Fruit fly (Drosophila melanogaster) whole organism, wandering third instar larva: ENCODE data around the gene CG43165.

Experiments
- Abd-B ChIP-seq: fragments of >200 bp; optimal IDR thresholded peaks from 2 replicates; lab custom pipeline; 2017; ENCODE audit warnings: missing biosample characterization, missing genetic modification characterization
- CG32264 ChIP-seq: fragments of 200-800 bp; sonication (Bioruptor generic); optimal IDR thresholded peaks from 2 replicates; lab custom pipeline; 2016; ENCODE audit warnings: missing biosample characterization, missing genetic modification characterization
- CG9705 ChIP-seq: fragments of 200-800 bp; sonication (Bioruptor generic); optimal IDR thresholded peaks from 2 replicates; lab custom pipeline; 2018; ENCODE audit warnings: missing biosample characterization, mild to moderate bottlenecking, missing genetic modification characterization
- CrebA ChIP-seq: fragments of 200-800 bp; sonication (Bioruptor generic); optimal IDR thresholded peaks from 2 replicates; lab custom pipeline; 2016; ENCODE audit warnings: missing biosample characterization, mild to moderate bottlenecking, missing genetic modification characterization, borderline replicate concordance
- Dfd ChIP-seq: fragments of >200 bp; optimal IDR thresholded peaks from 2 replicates; lab custom pipeline; 2017; ENCODE audit warnings: missing biosample characterization, missing genetic modification characterization
- Dif ChIP-seq: fragments of 200-275, 200-300 bp; sonication (Bioruptor generic); optimal IDR thresholded peaks from 2 replicates; lab custom pipeline; 2018; ENCODE audit warnings: missing biosample characterization, missing genetic modification characterization; ENCODE audit not compliant: partially characterized antibody
- GATAd ChIP-seq: sonication (Bioruptor generic); optimal IDR thresholded peaks from 2 replicates; lab custom pipeline; 2016; ENCODE audit warnings: missing biosample characterization, missing genetic modification characterization
- HLH106 ChIP-seq: fragments of 200-800 bp; optimal IDR thresholded peaks from 3 replicates; lab custom pipeline; 2019; ENCODE audit warnings: missing biosample characterization, mild to moderate bottlenecking, missing genetic modification characterization, moderate library complexity
- Hnf4 ChIP-seq: fragments of 200-800 bp; sonication (Bioruptor generic); optimal IDR thresholded peaks from 2 replicates; lab custom pipeline; 2016; ENCODE audit warnings: missing biosample characterization, mild to moderate bottlenecking, missing genetic modification characterization
- Hr83 ChIP-seq: fragments of 200-300 bp; sonication (Bioruptor generic); optimal IDR thresholded peaks from 2 replicates; lab custom pipeline; 2016; ENCODE audit warnings: missing biosample characterization, mild to moderate bottlenecking, missing genetic modification characterization, moderate library complexity; ENCODE audit not compliant: poor library complexity, severe bottlenecking
- Jra ChIP-seq: sonication (Bioruptor generic); optimal IDR thresholded peaks from 2 replicates; lab custom pipeline; 2016; ENCODE audit warnings: missing biosample characterization, missing genetic modification characterization
- OdsH ChIP-seq: fragments of 200-800 bp; sonication (Bioruptor generic); optimal IDR thresholded peaks from 2 replicates; lab custom pipeline; 2016; ENCODE audit warnings: missing biosample characterization, mild to moderate bottlenecking, missing genetic modification characterization
- Rel ChIP-seq, 2 experiments: fragments of 200-800 bp; sonication (Bioruptor generic) in 1 of 2; optimal IDR thresholded peaks; 2 replicates in 1 of 2; 3 replicates in 1 of 2; lab custom pipeline; 2016 to 2019; ENCODE audit warnings: mild to moderate bottlenecking in 2 of 2, missing biosample characterization in 2 of 2, missing genetic modification characterization in 2 of 2, moderate library complexity in 1 of 2
- Sp1 ChIP-seq: fragments of 200-800 bp; sonication (Bioruptor generic); optimal IDR thresholded peaks from 3 replicates; lab custom pipeline; 2019; ENCODE audit warnings: missing biosample characterization, mild to moderate bottlenecking, missing genetic modification characterization, moderate library complexity
- Vsx2 ChIP-seq: fragments of 200-300, 225-300 bp; sonication (Bioruptor generic); optimal IDR thresholded peaks from 2 replicates; lab custom pipeline; 2018; ENCODE audit warnings: missing biosample characterization, missing genetic modification characterization; ENCODE audit not compliant: partially characterized antibody
- br ChIP-seq: fragments of 200-800 bp; sonication (Bioruptor generic); optimal IDR thresholded peaks from 2 replicates; lab custom pipeline; 2016; ENCODE audit warnings: missing biosample characterization, missing genetic modification characterization
- brk ChIP-seq: fragments of 200-800 bp; sonication (Bioruptor generic); optimal IDR thresholded peaks from 2 replicates; lab custom pipeline; 2016; ENCODE audit warnings: missing biosample characterization, mild to moderate bottlenecking, missing genetic modification characterization
- dmrt93B ChIP-seq: fragments of 200-800 bp; sonication (Bioruptor generic); optimal IDR thresholded peaks from 2 replicates; lab custom pipeline; 2018; ENCODE audit warnings: missing biosample characterization, mild to moderate bottlenecking, missing genetic modification characterization
- dsf ChIP-seq: sonication (Bioruptor generic); optimal IDR thresholded peaks from 2 replicates; lab custom pipeline; 2016; ENCODE audit warnings: missing biosample characterization, missing genetic modification characterization, borderline replicate concordance
- ey ChIP-seq: fragments of 200-800 bp; sonication (Bioruptor generic); optimal IDR thresholded peaks from 2 replicates; lab custom pipeline; 2016; ENCODE audit warnings: missing biosample characterization, missing genetic modification characterization
- foxo ChIP-seq, 2 experiments: fragments of 200-800 bp; sonication (Bioruptor generic); optimal IDR thresholded peaks; 2 replicates in 1 of 2; 3 replicates in 1 of 2; lab custom pipeline; 2016 to 2017; ENCODE audit warnings: missing biosample characterization in 2 of 2, missing genetic modification characterization in 2 of 2
- fru ChIP-seq: fragments of 200-800 bp; sonication (Bioruptor generic); optimal IDR thresholded peaks from 3 replicates; lab custom pipeline; 2016; ENCODE audit warnings: missing biosample characterization, mild to moderate bottlenecking, missing genetic modification characterization
- h ChIP-seq: fragments of 200-800 bp; sonication (Bioruptor generic); optimal IDR thresholded peaks from 3 replicates; lab custom pipeline; 2016; ENCODE audit warnings: missing biosample characterization, mild to moderate bottlenecking, missing genetic modification characterization
- jim ChIP-seq: fragments of 175-275, 200-325 bp; sonication (Bioruptor generic); optimal IDR thresholded peaks from 2 replicates; lab custom pipeline; 2016; ENCODE audit warnings: missing biosample characterization, mild to moderate bottlenecking, missing genetic modification characterization
- lola ChIP-seq: fragments of >200 bp; optimal IDR thresholded peaks from 2 replicates; lab custom pipeline; 2017; ENCODE audit warnings: missing biosample characterization, missing genetic modification characterization
- pan ChIP-seq: fragments of >200 bp; optimal IDR thresholded peaks from 2 replicates; lab custom pipeline; 2017
- psq ChIP-seq: fragments of 200-800 bp; sonication (Bioruptor generic); optimal IDR thresholded peaks from 3 replicates; lab custom pipeline; 2017; ENCODE audit warnings: missing biosample characterization, mild to moderate bottlenecking, missing genetic modification characterization, moderate library complexity
- rgr ChIP-seq: fragments of 200-800 bp; sonication (Bioruptor generic); optimal IDR thresholded peaks from 3 replicates; lab custom pipeline; 2016; ENCODE audit warnings: missing biosample characterization, mild to moderate bottlenecking, missing genetic modification characterization
- sage ChIP-seq: fragments of 200-800 bp; sonication (Bioruptor generic); optimal IDR thresholded peaks from 2 replicates; lab custom pipeline; 2016; ENCODE audit warnings: missing biosample characterization, mild to moderate bottlenecking, missing genetic modification characterization
- tai ChIP-seq: sonication (Bioruptor generic); optimal IDR thresholded peaks from 2 replicates; lab custom pipeline; 2016; ENCODE audit warnings: missing biosample characterization, missing genetic modification characterization
- usp ChIP-seq: fragments of >200 bp; optimal IDR thresholded peaks from 2 replicates; lab custom pipeline; 2017; ENCODE audit warnings: missing biosample characterization, missing genetic modification characterization
- woc ChIP-seq: sonication (Bioruptor generic); optimal IDR thresholded peaks from 2 replicates; lab custom pipeline; 2016; ENCODE audit warnings: missing biosample characterization, mild to moderate bottlenecking, missing genetic modification characterization

The CG43165 gene

DNA sequence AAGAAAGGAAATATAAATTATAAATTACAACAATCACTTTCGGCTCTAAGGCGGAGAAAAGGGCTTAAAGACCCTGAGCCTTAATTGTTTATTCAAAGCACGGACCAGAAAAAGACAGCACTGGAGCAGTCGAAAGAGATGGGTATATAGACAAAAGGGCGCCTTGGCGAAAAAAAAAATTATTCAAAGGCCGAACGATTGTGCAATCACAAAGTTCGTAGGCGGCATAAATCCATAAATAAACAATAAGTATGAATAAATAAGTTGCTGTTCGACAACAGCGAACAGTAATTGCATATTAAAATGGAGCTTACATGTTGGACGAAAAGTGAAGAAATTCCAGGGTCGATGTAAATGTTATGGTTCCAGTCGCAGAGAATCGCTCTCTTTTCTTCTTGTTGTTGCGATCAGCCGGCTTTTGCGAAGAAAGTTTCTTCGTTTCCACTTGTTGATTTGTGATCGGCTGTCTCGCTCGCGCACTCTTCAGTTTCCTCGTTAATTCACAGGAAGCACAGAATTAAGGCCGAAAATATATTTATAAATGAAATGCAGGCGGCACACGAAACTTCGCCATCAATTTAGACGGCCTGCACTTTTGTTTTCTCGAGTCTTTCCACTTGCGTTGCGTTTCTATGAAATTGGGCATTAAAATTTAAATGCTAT is 39.7 kb downstream of the CG43165 start:
- TF ChIP-seq usp (GFP tag; lab: Kevin White, UChicago) (no peak), Dfd (GFP tag; lab: Kevin White, UChicago) (no peak), jim (GFP tag; lab: Kevin White, UChicago) (no peak), Vsx2 (GFP tag; lab: Kevin White, UChicago) (no peak), fru (GFP tag; lab: Kevin White, UChicago) (no peak), CG9705 (GFP tag; lab: Kevin White, UChicago) (no peak)

- TF ChIP-seq brk (peak; percentile 87), woc (GFP tag; lab: Kevin White, UChicago) (peak; percentile 27), lola (GFP tag; lab: Kevin White, UChicago) (no peak), Jra (GFP tag; lab: Kevin White, UChicago) (no peak), HLH106 (tag; lab: Kevin White, UChicago) (no peak), usp (GFP tag; lab: Kevin White, UChicago) (no peak), Hnf4 (GFP tag; lab: Kevin White, UChicago) (peak; percentile 18), CrebA (GFP tag; lab: Kevin White, UChicago) (peak; percentile 40), GATAd (no peak), jim (GFP tag; lab: Kevin White, UChicago) (no peak), sage (GFP tag; lab: Kevin White, UChicago) (peak; percentile 67), pan (lab: Kevin White, UChicago) (no peak)
Observed at dm6 chr2L:3648173-3648972, 46.4 kb downstream of the CG43165 start.

DNA sequence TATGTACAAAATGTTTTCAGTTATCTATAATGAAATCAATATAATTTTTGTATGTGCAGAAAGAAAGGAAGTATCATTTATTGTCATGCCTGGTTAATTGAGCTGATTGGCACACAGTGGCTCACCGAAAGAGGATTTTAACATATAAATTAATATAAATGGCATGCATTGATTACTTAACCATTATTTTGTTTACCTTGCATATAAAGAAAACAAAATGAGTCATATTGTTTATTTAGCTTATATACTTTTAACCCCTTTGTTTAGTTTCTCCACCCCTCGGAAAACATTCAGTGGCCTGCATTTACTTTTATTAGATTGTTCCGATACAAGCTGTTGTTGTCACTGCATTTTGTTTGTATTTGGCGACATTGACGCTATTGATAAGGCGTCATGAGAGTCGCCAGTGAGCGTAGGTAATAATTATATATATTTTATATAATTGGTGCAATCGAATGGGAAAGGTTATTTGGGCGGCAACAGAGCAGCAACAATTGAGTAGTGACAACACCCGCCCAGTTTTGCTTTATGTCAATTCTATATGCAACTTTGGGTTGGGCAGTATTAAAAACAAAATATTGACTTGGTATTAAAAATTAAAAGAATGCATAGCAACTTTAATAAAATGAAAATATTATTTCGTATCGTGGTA is 47.2 kb downstream of the CG43165 start:
- peak; percentile 24 for TF ChIP-seq tai (GFP tag; lab: Kevin White, UChicago)
- TF ChIP-seq dmrt93B (GFP tag; lab: Kevin White, UChicago), result peak; percentile 54
- TF ChIP-seq usp (GFP tag; lab: Kevin White, UChicago), result no peak
- TF ChIP-seq Sp1, result peak; percentile 84
- TF ChIP-seq h (GFP tag; lab: Kevin White, UChicago), result peak; percentile 70
- peak; percentile 67 for TF ChIP-seq dsf (GFP tag; lab: Kevin White, UChicago)
- peak; percentile 8 for TF ChIP-seq sage (GFP tag; lab: Kevin White, UChicago)
- TF ChIP-seq fru (GFP tag; lab: Kevin White, UChicago), result peak; percentile 50
- TF ChIP-seq Hr83, result peak; percentile 4
- no peak for TF ChIP-seq Rel (GFP tag; optimal IDR thresholded peaks at IDR 0.05; lab: Kevin White, UChicago)
- peak; percentile 17 for TF ChIP-seq Rel (tag; optimal IDR thresholded peaks at IDR 0.05; lab: Kevin White, UChicago)
- peak; percentile 74 for TF ChIP-seq rgr (GFP tag; lab: Kevin White, UChicago)
- peak; percentile 60 for TF ChIP-seq ey (GFP tag; lab: Kevin White, UChicago)
- TF ChIP-seq Jra (GFP tag; lab: Kevin White, UChicago), result peak; percentile 26
- peak in 1 of 2 experiments; percentile 69 for TF ChIP-seq foxo (GFP tag; optimal IDR thresholded peaks at IDR 0.05; lab: Kevin White, UChicago)
- TF ChIP-seq Hnf4 (GFP tag; lab: Kevin White, UChicago), result peak; percentile 83
- peak; percentile 80 for TF ChIP-seq HLH106 (tag; lab: Kevin White, UChicago)
- TF ChIP-seq Abd-B (GFP tag; lab: Kevin White, UChicago), result no peak
- TF ChIP-seq br (GFP tag; lab: Kevin White, UChicago), result peak; percentile 83
- TF ChIP-seq brk, result peak; percentile 71
- peak; percentile 84 for TF ChIP-seq OdsH (GFP tag; lab: Kevin White, UChicago)
- TF ChIP-seq Dfd (GFP tag; lab: Kevin White, UChicago), result no peak
- no peak for TF ChIP-seq CG32264 (GFP tag; lab: Kevin White, UChicago)
- peak; percentile 71 for TF ChIP-seq psq (GFP tag; lab: Kevin White, UChicago)
- TF ChIP-seq CrebA (GFP tag; lab: Kevin White, UChicago), result peak; percentile 22
- no peak for TF ChIP-seq Dif (GFP tag; lab: Kevin White, UChicago)
- no peak for TF ChIP-seq woc (GFP tag; lab: Kevin White, UChicago)
